Fruit fly (Drosophila melanogaster): ENCODE results near the gene CG12502.

The CG12502 gene

dm6 chr3L:832897-833857, 32.0 kb upstream of the CG12502 start, which contains the start of gene Sf3b3 (continued):
- TF ChIP-seq CG3995 (GFP tag; optimal IDR thresholded peaks at IDR 0.05) = no peak
- TF ChIP-seq HLH3B (GFP tag; IDR thresholded peaks at IDR 0.05) = peak; percentile 36; the same call in 1 of the 2 replicates
- TF ChIP-seq prd (optimal IDR thresholded peaks at IDR 0.05) = no peak
- peak; percentile 55 for TF ChIP-seq prd (GFP tag; IDR thresholded peaks at IDR 0.05)
- TF ChIP-seq CG14014 (GFP tag; IDR thresholded peaks at IDR 0.05) = no peak
- TF ChIP-seq HLH4C (GFP tag; IDR thresholded peaks at IDR 0.05; ENCODE audit: partially characterized antibody) = peak; percentile 48; the same call in 2 of the 3 replicates
- TF ChIP-seq CG8478 (optimal IDR thresholded peaks at IDR 0.05) = no peak
- no peak for TF ChIP-seq CG13624 (GFP tag; optimal IDR thresholded peaks at IDR 0.05)
- no peak for TF ChIP-seq Aef1 (GFP tag; IDR thresholded peaks at IDR 0.05)
- TF ChIP-seq unpg (GFP tag; optimal IDR thresholded peaks at IDR 0.05) = no peak
- TF ChIP-seq stc (GFP tag; IDR thresholded peaks at IDR 0.05) = no peak
- peak; percentile 28 for TF ChIP-seq CG7987 (GFP tag; optimal IDR thresholded peaks at IDR 0.05)
- TF ChIP-seq Sry-β (GFP tag; optimal IDR thresholded peaks at IDR 0.05) = peak; percentile 81
- TF ChIP-seq CG6272 (GFP tag; IDR thresholded peaks at IDR 0.05) = 0 out of 2 replicates have a peak, but pooled peaks have one; percentile 34
- TF ChIP-seq B-H2 (GFP tag; optimal IDR thresholded peaks at IDR 0.05) = no peak
- no peak for TF ChIP-seq TFAM (GFP tag; optimal IDR thresholded peaks at IDR 0.05)
- TF ChIP-seq Doc3 (GFP tag; IDR thresholded peaks at IDR 0.05; ENCODE audit: partially characterized antibody) = peak; percentile 29; the same call in 2 of the 3 replicates
- no peak for TF ChIP-seq NK7.1 (GFP tag; optimal IDR thresholded peaks at IDR 0.05)
- no peak for TF ChIP-seq CG2116 (GFP tag; optimal IDR thresholded peaks at IDR 0.05)
- no peak for TF ChIP-seq Atf3 (GFP tag; optimal IDR thresholded peaks at IDR 0.05)
- TF ChIP-seq aop (GFP tag; IDR thresholded peaks at IDR 0.05) = no peak
- TF ChIP-seq HHEX (GFP tag; optimal IDR thresholded peaks at IDR 0.05) = no peak
- no peak for TF ChIP-seq CG17385 (GFP tag; optimal IDR thresholded peaks at IDR 0.05)
- no peak for TF ChIP-seq CG1832 (GFP tag; optimal IDR thresholded peaks at IDR 0.05)
- TF ChIP-seq CG7745 (tag; optimal IDR thresholded peaks at IDR 0.05) = no peak
- TF ChIP-seq jumu (GFP tag; optimal IDR thresholded peaks at IDR 0.05) = no peak
- no peak for TF ChIP-seq peb (GFP tag; IDR thresholded peaks at IDR 0.05)
- 0 out of 2 replicates have a peak, but pooled peaks have one; percentile 7 for TF ChIP-seq toy (GFP tag; IDR thresholded peaks at IDR 0.05)
- TF ChIP-seq CG8290 (GFP tag; optimal IDR thresholded peaks at IDR 0.05) = no peak
- no peak for TF ChIP-seq CG8290 (tag; optimal IDR thresholded peaks at IDR 0.05)
- TF ChIP-seq Oaz (GFP tag; IDR thresholded peaks at IDR 0.05) = no peak
- TF ChIP-seq CG4360 (GFP tag; IDR thresholded peaks at IDR 0.05) = no peak
- TF ChIP-seq CTCF (GFP tag; optimal IDR thresholded peaks at IDR 0.05) = no peak
- no peak for TF ChIP-seq CG15073 (GFP tag; optimal IDR thresholded peaks at IDR 0.05)
- TF ChIP-seq dm (GFP tag; optimal IDR thresholded peaks at IDR 0.05) = peak; percentile 81
- no peak for TF ChIP-seq h (optimal IDR thresholded peaks at IDR 0.05)
- peak; percentile 57 for TF ChIP-seq CG15514 (GFP tag; optimal IDR thresholded peaks at IDR 0.05)
- peak; percentile 22 for TF ChIP-seq CG1233 (GFP tag; optimal IDR thresholded peaks at IDR 0.05)
- TF ChIP-seq psq (GFP tag; optimal IDR thresholded peaks at IDR 0.05) = no peak
- no peak for TF ChIP-seq cad (GFP tag; optimal IDR thresholded peaks at IDR 0.05)
- peak; percentile 49; the same call in 1 of the 3 replicates for TF ChIP-seq CG34422 (GFP tag; IDR thresholded peaks at IDR 0.05)
- no peak for TF ChIP-seq CG12104 (GFP tag; optimal IDR thresholded peaks at IDR 0.05)
- no peak for TF ChIP-seq eve (GFP tag; optimal IDR thresholded peaks at IDR 0.05)
- peak; percentile 12; the same call in 1 of the 2 replicates for TF ChIP-seq Drgx (GFP tag; IDR thresholded peaks at IDR 0.05)
- no peak for TF ChIP-seq croc (GFP tag; conservative IDR thresholded peaks at IDR 0.05)
- no peak for TF ChIP-seq tap (tag; optimal IDR thresholded peaks at IDR 0.05)
- TF ChIP-seq CG17568 (GFP tag; optimal IDR thresholded peaks at IDR 0.05) = no peak
- no peak for TF ChIP-seq Gsc (GFP tag; IDR thresholded peaks at IDR 0.05)
- TF ChIP-seq Taf1 (GFP tag; IDR thresholded peaks at IDR 0.05) = no peak
- TF ChIP-seq ttk (GFP tag; IDR thresholded peaks at IDR 0.05) = no peak
- no peak for TF ChIP-seq gt (GFP tag; IDR thresholded peaks at IDR 0.05)
- no peak for TF ChIP-seq Xbp1 (GFP tag; optimal IDR thresholded peaks at IDR 0.05)
